Worm (Caenorhabditis elegans) whole organism, L1 larva: Measurements from ENCODE around the gene nspc-18.

Experiments used
- C04F5.9 ChIP-seq: sonication (generic microtip); optimal IDR thresholded peaks from 2 replicates; lab custom pipeline; 2016; ENCODE audit warnings: missing genetic modification characterization, missing compliant biosample characterization
- C16A3.4 ChIP-seq: fragments of 150-350 bp; optimal IDR thresholded peaks from 2 replicates; lab custom pipeline; 2014; ENCODE audit warnings: missing biosample characterization, missing genetic modification characterization
- F16B12.6 ChIP-seq: fragments of 150-350 bp; optimal IDR thresholded peaks from 2 replicates; lab custom pipeline; 2014; ENCODE audit warnings: missing biosample characterization, missing genetic modification characterization
- alr-1 ChIP-seq: fragments of 200-800 bp; sonication (Bioruptor generic); optimal IDR thresholded peaks from 2 replicates; lab custom pipeline; 2018; ENCODE audit warnings: borderline replicate concordance, mild to moderate bottlenecking, missing genetic modification characterization, missing compliant biosample characterization
- blmp-1 ChIP-seq: fragments of 150-350 bp; optimal IDR thresholded peaks from 2 replicates; lab custom pipeline; 2014; ENCODE audit warnings: missing biosample characterization, missing genetic modification characterization
- ceh-8 ChIP-seq: fragments of 200-800 bp; sonication (Bioruptor generic); optimal IDR thresholded peaks from 2 replicates; lab custom pipeline; 2018; ENCODE audit warnings: mild to moderate bottlenecking, missing genetic modification characterization, moderate library complexity, missing compliant biosample characterization
- ceh-88 ChIP-seq: fragments of 200-800 bp; sonication (Bioruptor generic); IDR thresholded peaks from 2 replicates; pipeline ENCODE4 v1.3.6; 2022; ENCODE audit warnings: missing genetic modification characterization, missing compliant biosample characterization
- dpl-1 ChIP-seq, 3 experiments: fragments of 150-350 bp in 2 of 3; sonication (generic microtip) in 1 of 3; optimal IDR thresholded peaks; 2 replicates each; lab custom pipeline; 2014 to 2017; ENCODE audit warnings: missing biosample characterization in 3 of 3, missing genetic modification characterization in 3 of 3, missing genetic modification reagents in 3 of 3
- dsc-1 ChIP-seq: sonication (generic microtip); optimal IDR thresholded peaks from 2 replicates; lab custom pipeline; 2016; ENCODE audit warnings: mild to moderate bottlenecking, missing genetic modification characterization, missing compliant biosample characterization
- egl-13 ChIP-seq: sonication (generic microtip); optimal IDR thresholded peaks from 2 replicates; lab custom pipeline; 2016; ENCODE audit warnings: missing genotype, missing genetic modification reagents, missing genetic modification characterization, missing compliant biosample characterization
- elt-3 ChIP-seq, 6 experiments: fragments of 150-350 bp in 1 of 6; sonication (generic microtip); optimal IDR thresholded peaks; 2 replicates each; lab custom pipeline; 2017 to 2018; ENCODE audit warnings: missing biosample characterization in 6 of 6, missing genetic modification characterization in 6 of 6, inconsistent platforms in 1 of 6
- fkh-10 ChIP-seq: sonication (generic microtip); optimal IDR thresholded peaks from 2 replicates; lab custom pipeline; 2017; ENCODE audit warnings: missing biosample characterization, missing genetic modification reagents, missing genetic modification characterization
- fkh-8 ChIP-seq: sonication (generic microtip); optimal IDR thresholded peaks from 2 replicates; lab custom pipeline; 2016; ENCODE audit warnings: mild to moderate bottlenecking, missing genetic modification characterization, missing compliant biosample characterization
- fos-1 ChIP-seq: fragments of 150-350 bp; optimal IDR thresholded peaks from 2 replicates; lab custom pipeline; 2014; ENCODE audit warnings: missing biosample characterization, missing genetic modification characterization
- hlh-4 ChIP-seq: sonication (generic microtip); optimal IDR thresholded peaks from 2 replicates; lab custom pipeline; 2016; ENCODE audit warnings: mild to moderate bottlenecking, missing genetic modification characterization, missing compliant biosample characterization
- irx-1 ChIP-seq: sonication (generic microtip); optimal IDR thresholded peaks from 2 replicates; lab custom pipeline; 2016; ENCODE audit warnings: missing genetic modification characterization, missing compliant biosample characterization
- lin-13 ChIP-seq: fragments of 150-350 bp; optimal IDR thresholded peaks from 2 replicates; lab custom pipeline; 2014; ENCODE audit warnings: missing biosample characterization, missing genetic modification reagents, missing genetic modification characterization
- lin-14 ChIP-seq: fragments of 200-800 bp; sonication (Bioruptor generic); optimal IDR thresholded peaks from 2 replicates; lab custom pipeline; 2018; ENCODE audit warnings: mild to moderate bottlenecking, missing genetic modification characterization, moderate library complexity, missing compliant biosample characterization
- lin-15B ChIP-seq: fragments of 150-350 bp; sonication (generic microtip); optimal IDR thresholded peaks from 3 replicates; lab custom pipeline; 2014; ENCODE audit warnings: missing biosample characterization, missing genetic modification characterization
- lin-39 ChIP-seq: fragments of 150-350 bp; optimal IDR thresholded peaks from 2 replicates; lab custom pipeline; 2014; ENCODE audit warnings: missing biosample characterization, missing genetic modification reagents, missing genetic modification characterization
- lir-3 ChIP-seq: sonication (generic microtip); optimal IDR thresholded peaks from 2 replicates; lab custom pipeline; 2016; ENCODE audit warnings: mild to moderate bottlenecking, missing genetic modification characterization, moderate library complexity, missing compliant biosample characterization; ENCODE audit not compliant: poor library complexity
- lsy-2 ChIP-seq, 2 experiments: fragments of 150-350 bp; optimal IDR thresholded peaks; 2 replicates each; lab custom pipeline; 2014; ENCODE audit warnings: missing biosample characterization in 2 of 2, missing genetic modification characterization in 2 of 2
- mab-9 ChIP-seq: fragments of 200-800 bp; sonication (Bioruptor generic); IDR thresholded peaks from 2 replicates; pipeline ENCODE4 v1.3.6; 2022; ENCODE audit warnings: missing genetic modification reagents, missing genetic modification characterization, missing compliant biosample characterization
- mef-2 ChIP-seq: fragments of 150-350 bp; optimal IDR thresholded peaks from 2 replicates; lab custom pipeline; 2014; ENCODE audit warnings: missing biosample characterization, missing genetic modification characterization
- mep-1 ChIP-seq: fragments of 150-350 bp; optimal IDR thresholded peaks from 2 replicates; lab custom pipeline; 2014; ENCODE audit warnings: missing biosample characterization, missing genetic modification characterization
- nhr-11 ChIP-seq: fragments of 150-350 bp; optimal IDR thresholded peaks from 2 replicates; lab custom pipeline; 2014; ENCODE audit warnings: missing biosample characterization, missing genetic modification characterization
- nhr-19 ChIP-seq: fragments of 200-800 bp; sonication (Bioruptor generic); conservative IDR thresholded peaks from 2 replicates; pipeline ENCODE4 v1.3.6; 2022; ENCODE audit warnings: missing genetic modification characterization, missing compliant biosample characterization
- nhr-20 ChIP-seq: sonication (generic microtip); optimal IDR thresholded peaks from 2 replicates; lab custom pipeline; 2016; ENCODE audit warnings: mild to moderate bottlenecking, missing genetic modification characterization, missing compliant biosample characterization
- nhr-28 ChIP-seq: fragments of 150-350 bp; optimal IDR thresholded peaks from 2 replicates; lab custom pipeline; 2014; ENCODE audit warnings: missing biosample characterization, missing genetic modification characterization
- nhr-47 ChIP-seq: sonication (generic microtip); optimal IDR thresholded peaks from 2 replicates; lab custom pipeline; 2016; ENCODE audit warnings: mild to moderate bottlenecking, missing genetic modification characterization, moderate library complexity, missing compliant biosample characterization
- nhr-71 ChIP-seq: sonication (generic microtip); optimal IDR thresholded peaks from 2 replicates; lab custom pipeline; 2016; ENCODE audit warnings: mild to moderate bottlenecking, missing genetic modification characterization, moderate library complexity, missing compliant biosample characterization
- nhr-77 ChIP-seq: fragments of 150-350 bp; optimal IDR thresholded peaks from 2 replicates; lab custom pipeline; 2014; ENCODE audit warnings: missing biosample characterization, missing genetic modification characterization
- nhr-84 ChIP-seq: sonication (generic microtip); optimal IDR thresholded peaks from 2 replicates; lab custom pipeline; 2017; ENCODE audit warnings: missing biosample characterization, missing genetic modification characterization
- nhr-90 ChIP-seq: sonication (generic microtip); optimal IDR thresholded peaks from 2 replicates; lab custom pipeline; 2016; ENCODE audit warnings: mild to moderate bottlenecking, missing genetic modification characterization, missing compliant biosample characterization; ENCODE audit not compliant: poor library complexity
- pag-3 ChIP-seq: sonication (generic microtip); optimal IDR thresholded peaks from 2 replicates; lab custom pipeline; 2017; ENCODE audit warnings: missing genetic modification characterization, mild to moderate bottlenecking, missing compliant biosample characterization, antibody characterized with exemption, borderline replicate concordance; ENCODE audit not compliant: insufficient read depth
- pax-3 ChIP-seq: fragments of 200-800 bp; sonication (Bioruptor generic); optimal IDR thresholded peaks from 2 replicates; lab custom pipeline; 2018; ENCODE audit warnings: mild to moderate bottlenecking, missing genetic modification characterization, moderate library complexity, missing compliant biosample characterization
- rnt-1 ChIP-seq: sonication (generic microtip); optimal IDR thresholded peaks from 2 replicates; lab custom pipeline; 2016; ENCODE audit warnings: mild to moderate bottlenecking, missing genetic modification characterization, moderate library complexity, missing compliant biosample characterization
- snu-23 ChIP-seq: sonication (generic microtip); optimal IDR thresholded peaks from 2 replicates; lab custom pipeline; 2016; ENCODE audit warnings: missing genetic modification characterization, missing compliant biosample characterization
- sox-4 ChIP-seq: sonication (generic microtip); optimal IDR thresholded peaks from 2 replicates; lab custom pipeline; 2016; ENCODE audit warnings: missing genetic modification characterization, missing compliant biosample characterization
- sptf-1 ChIP-seq: fragments of 150-350 bp; optimal IDR thresholded peaks from 2 replicates; lab custom pipeline; 2014; ENCODE audit warnings: missing biosample characterization, missing genetic modification characterization
- swsn-7 ChIP-seq: sonication (generic microtip); optimal IDR thresholded peaks from 2 replicates; lab custom pipeline; 2016; ENCODE audit warnings: missing genetic modification characterization, missing compliant biosample characterization
- unc-62 ChIP-seq: fragments of 150-350 bp; optimal IDR thresholded peaks from 2 replicates; lab custom pipeline; 2014; ENCODE audit warnings: missing biosample characterization, missing genetic modification reagents, missing genetic modification characterization
- unc-86 ChIP-seq: sonication (generic microtip); optimal IDR thresholded peaks from 2 replicates; lab custom pipeline; 2016; ENCODE audit warnings: missing genetic modification characterization, missing compliant biosample characterization
- xbp-1 ChIP-seq: sonication (generic microtip); optimal IDR thresholded peaks from 2 replicates; lab custom pipeline; 2016; ENCODE audit warnings: missing genetic modification characterization, missing compliant biosample characterization
- zip-4 ChIP-seq: fragments of 200-800 bp; sonication (Bioruptor generic); optimal IDR thresholded peaks from 2 replicates; lab custom pipeline; 2018; ENCODE audit warnings: mild to moderate bottlenecking, missing genetic modification characterization, moderate library complexity, missing compliant biosample characterization
- ztf-4 ChIP-seq: fragments of 150-350 bp; optimal IDR thresholded peaks from 2 replicates; lab custom pipeline; 2014; ENCODE audit warnings: missing biosample characterization, missing genetic modification characterization

nspc-18 gene

DNA sequence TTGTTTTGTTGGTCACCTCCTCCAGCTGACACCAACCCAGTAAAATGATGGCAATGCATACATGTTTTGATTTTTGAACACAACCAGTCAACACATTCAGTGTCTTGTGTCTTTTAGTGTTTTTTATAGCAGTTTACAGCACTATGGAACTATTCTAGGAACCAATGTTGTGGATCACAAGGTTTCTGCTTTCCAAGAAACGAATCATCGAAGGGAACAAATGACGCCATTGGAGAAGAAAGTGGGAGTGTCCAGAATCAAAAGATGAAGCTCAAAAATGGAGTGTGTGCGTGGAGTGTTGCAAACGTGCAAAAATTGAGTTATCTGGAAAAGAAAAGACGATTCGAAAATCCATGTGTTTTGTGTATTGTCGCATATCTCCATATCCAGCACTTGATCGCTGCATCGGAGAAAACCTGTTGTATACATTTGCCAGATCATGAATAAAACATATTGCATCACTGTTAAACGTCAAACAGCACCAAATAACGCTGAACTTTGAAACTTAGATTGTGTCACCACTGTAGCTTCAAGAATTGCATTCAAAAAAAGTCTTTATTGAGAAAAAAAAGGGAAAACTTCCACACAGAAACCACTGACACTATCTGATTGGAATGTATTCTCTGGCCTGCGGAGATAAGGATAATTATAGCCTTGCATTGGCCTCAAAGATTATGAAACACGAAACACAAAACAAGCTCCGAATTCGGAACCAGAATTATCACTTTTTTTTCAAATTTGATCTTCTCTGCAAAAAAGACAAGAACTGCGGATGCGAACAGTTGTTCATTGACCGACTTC lies 35.0 kb upstream of the nspc-18 start:
- TF ChIP-seq C04F5.9 (tag; lab: Kevin White, UChicago) (no peak), hlh-4 (tag; lab: Kevin White, UChicago) (peak; percentile 56), rnt-1 (tag; lab: Kevin White, UChicago) (peak; percentile 23), fkh-8 (peak; percentile 99), nhr-19 (peak; percentile 68), nhr-28 (no peak), swsn-7 (tag; lab: Kevin White, UChicago) (peak; percentile 82), egl-13 (tag; lab: Kevin White, UChicago) (peak; percentile 97), ceh-8 (peak; percentile 61), unc-86 (peak; percentile 81), zip-4 (GFP tag; lab: Kevin White, UChicago) (peak; percentile 25), snu-23 (GFP tag; lab: Kevin White, UChicago) (peak; percentile 34), nhr-11 (tag; lab: Kevin White, UChicago) (peak; percentile 81), dpl-1 (GFP tag; optimal IDR thresholded peaks at IDR 0.05; lab: Kevin White, UChicago) (peak in 1 of 3 experiments; percentile 4), nhr-20 (peak; percentile 70), lir-3 (tag; lab: Kevin White, UChicago) (peak; percentile 35), nhr-71 (tag; lab: Kevin White, UChicago) (peak; percentile 98), elt-3 (tag; optimal IDR thresholded peaks at IDR 0.05; lab: Kevin White, UChicago) (peak in 2 of 6 experiments; percentile 6 to 35), mep-1 (tag; lab: Kevin White, UChicago) (peak; percentile 46), lin-14 (GFP tag; lab: Kevin White, UChicago) (peak; percentile 82), nhr-90 (no peak), alr-1 (tag; lab: Kevin White, UChicago) (no peak), xbp-1 (tag; lab: Kevin White, UChicago) (peak; percentile 60), lsy-2 (tag; optimal IDR thresholded peaks at IDR 0.05; lab: Kevin White, UChicago) (peak in 1 of 2 experiments; percentile 72), dsc-1 (peak; percentile 86), fos-1 (peak; percentile 8), blmp-1 (tag; lab: Kevin White, UChicago) (peak; percentile 73), lin-13 (GFP tag; lab: Kevin White, UChicago) (peak; percentile 67), nhr-84 (tag; lab: Kevin White, UChicago) (no peak), fkh-10 (GFP tag; lab: Kevin White, UChicago) (peak; percentile 75), ztf-4 (tag; lab: Kevin White, UChicago) (peak; percentile 86), C16A3.4 (tag; lab: Kevin White, UChicago) (no peak), pax-3 (peak; percentile 87), ceh-88 (no peak), lin-15B (tag; lab: Kevin White, UChicago) (no peak), sox-4 (tag; lab: Kevin White, UChicago) (peak; percentile 96), unc-62 (no peak), lin-39 (tag; lab: Kevin White, UChicago) (no peak), mab-9 (no peak), irx-1 (peak; percentile 39), nhr-77 (peak; percentile 34), mef-2 (tag; lab: Kevin White, UChicago) (peak; percentile 88), pag-3 (no peak), F16B12.6 (tag; lab: Kevin White, UChicago) (no peak), sptf-1 (tag; lab: Kevin White, UChicago) (no peak), nhr-47 (tag; lab: Kevin White, UChicago) (peak; percentile 96)
